Fruit fly (Drosophila melanogaster) whole organism, embryonic: ENCODE results near the gene CG32681.
A peak's percentile ranks its signal among the peaks of the same experiment; 100 is the strongest.

Source experiments
- Atf3 ChIP-seq: fragments of 200-800 bp; sonication (Bioruptor generic); optimal IDR thresholded peaks from 3 replicates; lab custom pipeline; 2016; ENCODE audit warnings: missing biosample characterization, missing genetic modification characterization
- Bgb ChIP-seq: fragments of 200-800 bp; sonication (Bioruptor generic); IDR thresholded peaks from 2 replicates; pipeline ENCODE4 v1.3.6; 2022; ENCODE audit warnings: missing biosample characterization, missing genetic modification characterization; ENCODE audit not compliant: partially characterized antibody
- Bteb2 ChIP-seq: fragments of 200-800 bp; sonication (Bioruptor generic); optimal IDR thresholded peaks from 2 replicates; lab custom pipeline; 2016; ENCODE audit warnings: missing biosample characterization, missing genetic modification characterization
- CG10321 ChIP-seq: fragments of 200-800 bp; sonication (Bioruptor generic); IDR thresholded peaks from 2 replicates; pipeline ENCODE4 v1.3.6; 2022; ENCODE audit warnings: missing biosample characterization, missing genetic modification characterization
- CG10366 ChIP-seq: fragments of 200-800 bp; sonication (Bioruptor generic); IDR thresholded peaks from 2 replicates; pipeline ENCODE4 v1.3.6; 2022; ENCODE audit warnings: missing biosample characterization, missing genetic modification characterization
- CG12942 ChIP-seq: fragments of 200-800 bp; sonication (Bioruptor generic); optimal IDR thresholded peaks from 3 replicates; lab custom pipeline; 2016; ENCODE audit warnings: missing biosample characterization, missing genetic modification characterization
- CG13296 ChIP-seq: fragments of 200-800 bp; sonication (Bioruptor generic); optimal IDR thresholded peaks from 3 replicates; lab custom pipeline; 2018; ENCODE audit warnings: missing biosample characterization, mild to moderate bottlenecking, missing genetic modification characterization
- CG15011 ChIP-seq: fragments of 200-800 bp; sonication (Bioruptor generic); optimal IDR thresholded peaks from 3 replicates; lab custom pipeline; 2018; ENCODE audit warnings: missing biosample characterization, mild to moderate bottlenecking, missing genetic modification characterization
- CG1529 ChIP-seq: fragments of 200-800 bp; sonication (Bioruptor generic); optimal IDR thresholded peaks from 3 replicates; lab custom pipeline; 2018; ENCODE audit warnings: missing biosample characterization, missing genetic modification characterization
- CG17612 ChIP-seq: fragments of 200-800 bp; sonication (Bioruptor generic); IDR thresholded peaks from 2 replicates; pipeline ENCODE4 v1.3.6; 2022; ENCODE audit warnings: missing biosample characterization, missing genetic modification characterization
- CG2116 ChIP-seq: fragments of 200-800 bp; sonication (Bioruptor generic); optimal IDR thresholded peaks from 3 replicates; lab custom pipeline; 2018; ENCODE audit warnings: missing biosample characterization, mild to moderate bottlenecking, missing genetic modification characterization
- CG31388 ChIP-seq: fragments of 200-800 bp; sonication (Bioruptor generic); optimal IDR thresholded peaks from 2 replicates; lab custom pipeline; 2016; ENCODE audit warnings: missing biosample characterization, missing genetic modification characterization
- CG33213 ChIP-seq: fragments of 200-800 bp; sonication (Bioruptor generic); optimal IDR thresholded peaks from 3 replicates; lab custom pipeline; 2016; ENCODE audit warnings: missing biosample characterization, missing genetic modification characterization
- CG34376 ChIP-seq: fragments of 200-800 bp; sonication (Bioruptor generic); optimal IDR thresholded peaks from 2 replicates; lab custom pipeline; 2018; ENCODE audit warnings: missing biosample characterization, mild to moderate bottlenecking, missing genetic modification characterization
- CG4617 ChIP-seq: fragments of 200-800 bp; sonication (Bioruptor generic); optimal IDR thresholded peaks from 3 replicates; lab custom pipeline; 2016; ENCODE audit warnings: missing biosample characterization, missing genetic modification characterization, borderline replicate concordance
- CG5180 ChIP-seq: fragments of 200-800 bp; sonication (Bioruptor generic); optimal IDR thresholded peaks from 3 replicates; lab custom pipeline; 2017; ENCODE audit warnings: missing biosample characterization, missing genetic modification characterization, mild to moderate bottlenecking, moderate library complexity, missing genetic modification reagents
- CG6791 ChIP-seq: fragments of 200-800 bp; sonication (Bioruptor generic); IDR thresholded peaks from 3 replicates; pipeline ENCODE4 v1.3.6; 2022; ENCODE audit warnings: missing biosample characterization, missing genetic modification characterization; ENCODE audit not compliant: partially characterized antibody
- CG7987 ChIP-seq: fragments of 200-800 bp; sonication (Bioruptor generic); optimal IDR thresholded peaks from 2 replicates; lab custom pipeline; 2018; ENCODE audit warnings: missing biosample characterization, mild to moderate bottlenecking, missing genetic modification characterization, moderate library complexity
- CG9437 ChIP-seq: fragments of 200-800 bp; sonication (Bioruptor generic); optimal IDR thresholded peaks from 2 replicates; lab custom pipeline; 2018; ENCODE audit warnings: missing biosample characterization, mild to moderate bottlenecking, missing genetic modification characterization
- CG9609 ChIP-seq: fragments of 200-800 bp; sonication (Bioruptor generic); optimal IDR thresholded peaks from 3 replicates; lab custom pipeline; 2016; ENCODE audit warnings: missing biosample characterization, missing genetic modification characterization
- CHES-1-like ChIP-seq: fragments of 200-800 bp; sonication (Bioruptor generic); optimal IDR thresholded peaks from 2 replicates; lab custom pipeline; 2016; ENCODE audit warnings: missing biosample characterization, missing genetic modification characterization
- Camta ChIP-seq: fragments of 200-800 bp; sonication (Bioruptor generic); optimal IDR thresholded peaks from 2 replicates; lab custom pipeline; 2016; ENCODE audit warnings: missing biosample characterization, missing genetic modification characterization
- Chrac-16 ChIP-seq: fragments of 200-800 bp; sonication (Bioruptor generic); optimal IDR thresholded peaks from 3 replicates; lab custom pipeline; 2016; ENCODE audit warnings: missing biosample characterization, missing genetic modification characterization
- Elba2 ChIP-seq: fragments of 200-800 bp; sonication (Bioruptor generic); optimal IDR thresholded peaks from 3 replicates; lab custom pipeline; 2016; ENCODE audit warnings: missing biosample characterization, missing genetic modification characterization
- Fer1 ChIP-seq: fragments of 200-800 bp; sonication (Bioruptor generic); optimal IDR thresholded peaks from 2 replicates; lab custom pipeline; 2017; ENCODE audit warnings: missing biosample characterization, mild to moderate bottlenecking, missing genetic modification characterization
- Lim3 ChIP-seq: fragments of 200-800 bp; sonication (Bioruptor generic); IDR thresholded peaks from 2 replicates; pipeline ENCODE4 v1.3.6; 2022; ENCODE audit warnings: missing biosample characterization, missing genetic modification characterization
- Myb ChIP-seq: fragments of 200-800 bp; sonication (Bioruptor generic); optimal IDR thresholded peaks from 2 replicates; lab custom pipeline; 2016; ENCODE audit warnings: missing biosample characterization, missing genetic modification characterization
- Oaz ChIP-seq: fragments of 200-800 bp; sonication (Bioruptor generic); IDR thresholded peaks from 2 replicates; pipeline ENCODE4 v1.3.6; 2022; ENCODE audit warnings: missing biosample characterization, missing genetic modification characterization
- Poxn ChIP-seq: fragments of 200-800 bp; sonication (Bioruptor generic); IDR thresholded peaks from 2 replicates; pipeline ENCODE4 v1.3.6; 2022; ENCODE audit warnings: missing biosample characterization, missing genetic modification characterization
- Six4 ChIP-seq: fragments of 200-800 bp; sonication (Bioruptor generic); optimal IDR thresholded peaks from 2 replicates; lab custom pipeline; 2016; ENCODE audit warnings: missing biosample characterization, missing genetic modification characterization
- Usf ChIP-seq: fragments of 200-800 bp; sonication (Bioruptor generic); optimal IDR thresholded peaks from 2 replicates; lab custom pipeline; 2017; ENCODE audit warnings: missing genotype, missing biosample characterization, missing genetic modification characterization
- br ChIP-seq: fragments of >200 bp; optimal IDR thresholded peaks from 2 replicates; lab custom pipeline; 2017
- cato ChIP-seq: fragments of 200-800 bp; sonication (Bioruptor generic); optimal IDR thresholded peaks from 2 replicates; lab custom pipeline; 2016; ENCODE audit warnings: missing biosample characterization, missing genetic modification characterization, borderline replicate concordance
- chm ChIP-seq: fragments of 200-800 bp; sonication (Bioruptor generic); IDR thresholded peaks from 2 replicates; pipeline ENCODE4 v1.3.6; 2022; ENCODE audit warnings: missing biosample characterization, missing genetic modification characterization
- croc ChIP-seq: fragments of 200-800 bp; sonication (Bioruptor generic); conservative IDR thresholded peaks from 3 replicates; pipeline ENCODE4 v1.3.6; 2022; ENCODE audit warnings: missing biosample characterization, missing genetic modification characterization
- crol ChIP-seq: fragments of 200-800 bp; sonication (Bioruptor generic); IDR thresholded peaks from 2 replicates; pipeline ENCODE4 v1.3.6; 2022; ENCODE audit warnings: missing biosample characterization, missing genetic modification characterization
- danr ChIP-seq: fragments of 200-800 bp; sonication (Bioruptor generic); IDR thresholded peaks from 2 replicates; pipeline ENCODE4 v1.3.6; 2022; ENCODE audit warnings: missing biosample characterization, missing genetic modification characterization
- dysf ChIP-seq: fragments of 200-800 bp; sonication (Bioruptor generic); IDR thresholded peaks from 3 replicates; pipeline ENCODE4 v1.3.6; 2022; ENCODE audit warnings: missing biosample characterization, missing genetic modification characterization
- fd96Cb ChIP-seq: fragments of 200-800 bp; sonication (Bioruptor generic); optimal IDR thresholded peaks from 2 replicates; lab custom pipeline; 2018; ENCODE audit warnings: missing biosample characterization, mild to moderate bottlenecking, missing genetic modification characterization, moderate library complexity
- gem ChIP-seq: fragments of 200-800 bp; sonication (Bioruptor generic); optimal IDR thresholded peaks from 2 replicates; lab custom pipeline; 2019; ENCODE audit warnings: missing biosample characterization, mild to moderate bottlenecking, missing genetic modification characterization, moderate library complexity
- gsb ChIP-seq: fragments of 200-800 bp; sonication (Bioruptor generic); IDR thresholded peaks from 2 replicates; pipeline ENCODE4 v1.3.6; 2022; ENCODE audit warnings: missing biosample characterization, missing genetic modification characterization
- gt ChIP-seq: fragments of 200-800 bp; sonication (Bioruptor generic); IDR thresholded peaks from 2 replicates; pipeline ENCODE4 v1.3.6; 2022; ENCODE audit warnings: missing biosample characterization, missing genetic modification characterization
- ind ChIP-seq: fragments of 200-800 bp; sonication (Bioruptor generic); optimal IDR thresholded peaks from 3 replicates; lab custom pipeline; 2016; ENCODE audit warnings: missing biosample characterization, missing genetic modification characterization
- inv ChIP-seq: fragments of 200-800 bp; sonication (Bioruptor generic); IDR thresholded peaks from 2 replicates; pipeline ENCODE4 v1.3.6; 2022; ENCODE audit warnings: missing biosample characterization, missing genetic modification characterization; ENCODE audit not compliant: partially characterized antibody
- jumu ChIP-seq: fragments of 200-800 bp; sonication (Bioruptor generic); optimal IDR thresholded peaks from 3 replicates; lab custom pipeline; 2016; ENCODE audit warnings: missing biosample characterization, missing genetic modification characterization
- nau ChIP-seq: fragments of 200-800 bp; sonication (Bioruptor generic); optimal IDR thresholded peaks from 3 replicates; lab custom pipeline; 2017; ENCODE audit warnings: missing biosample characterization, mild to moderate bottlenecking, missing genetic modification characterization, missing genetic modification reagents
- sens ChIP-seq: fragments of 200-800 bp; sonication (Bioruptor generic); peaks from one replicate; lab custom pipeline; 2016; ENCODE audit warnings: missing biosample characterization, missing genetic modification characterization
- sim ChIP-seq: fragments of 200-800 bp; sonication (Bioruptor generic); IDR thresholded peaks from 2 replicates; pipeline ENCODE4 v1.3.6; 2022; ENCODE audit warnings: missing biosample characterization, missing genetic modification characterization
- sisA ChIP-seq: fragments of 200-800 bp; sonication (Bioruptor generic); IDR thresholded peaks from 2 replicates; pipeline ENCODE4 v1.3.6; 2022; ENCODE audit warnings: missing biosample characterization, missing genetic modification characterization
- sna ChIP-seq: fragments of 200-800 bp; sonication (Bioruptor generic); IDR thresholded peaks from 2 replicates; pipeline ENCODE4 v1.3.6; 2022; ENCODE audit warnings: missing biosample characterization, missing genetic modification characterization; ENCODE audit not compliant: partially characterized antibody
- toy ChIP-seq: fragments of 200-800 bp; sonication (Bioruptor generic); IDR thresholded peaks from 2 replicates; pipeline ENCODE4 v1.3.6; 2022; ENCODE audit warnings: missing biosample characterization, missing genetic modification characterization
- z ChIP-seq: fragments of 200-800 bp; sonication (Bioruptor generic); IDR thresholded peaks from 3 replicates; pipeline ENCODE4 v1.3.6; 2022; ENCODE audit warnings: missing biosample characterization, missing genetic modification characterization
- zfh2 ChIP-seq: fragments of 200-800 bp; sonication (Bioruptor generic); optimal IDR thresholded peaks from 2 replicates; lab custom pipeline; 2016; ENCODE audit warnings: missing biosample characterization, missing genetic modification characterization

CG32681 gene

DNA sequence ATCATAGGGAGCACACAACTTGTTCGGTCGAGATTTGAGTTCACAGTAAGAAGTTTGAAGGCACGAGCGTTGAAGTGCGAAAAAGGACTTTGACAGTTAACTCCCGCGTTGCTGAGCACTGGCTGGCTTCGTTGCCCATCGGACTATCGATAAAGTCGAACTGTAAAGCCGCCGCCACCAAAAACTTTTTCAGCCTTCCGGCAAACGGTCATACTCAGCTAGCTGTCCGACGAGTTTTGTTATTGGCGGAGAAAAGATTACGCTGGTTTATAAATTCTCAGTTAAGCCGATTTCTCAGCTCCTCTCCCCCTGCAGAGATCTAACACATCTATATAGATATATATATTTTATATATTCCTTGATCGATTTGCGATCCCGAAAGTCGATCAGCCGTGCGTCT lies 4.6 kb upstream of the CG32681 start, which contains the start of the genes Psf3 and flw (continued):
- TF ChIP-seq Six4 (no peak), CHES-1-like (GFP tag; lab: Kevin White, UChicago) (no peak), CG10366 (GFP tag; lab: Robert Waterston, UW) (no peak), fd96Cb (no peak), Camta (GFP tag; lab: Kevin White, UChicago) (no peak), ind (GFP tag; lab: Kevin White, UChicago) (no peak), CG2116 (GFP tag; lab: Kevin White, UChicago) (peak; percentile 32), CG31388 (GFP tag; lab: Kevin White, UChicago) (no peak), Fer1 (GFP tag; lab: Kevin White, UChicago) (peak; percentile 16), Bteb2 (GFP tag; lab: Kevin White, UChicago) (no peak), CG13296 (GFP tag; lab: Kevin White, UChicago) (peak; percentile 9), inv (peak; percentile 55; the same call in 1 of the 2 replicates), sim (GFP tag; lab: Robert Waterston, UW) (no peak), Poxn (GFP tag; lab: Robert Waterston, UW) (no peak), CG4617 (GFP tag; lab: Kevin White, UChicago) (no peak), Lim3 (GFP tag; lab: Robert Waterston, UW) (no peak), gt (GFP tag; lab: Robert Waterston, UW) (no peak), CG33213 (GFP tag; lab: Kevin White, UChicago) (no peak), Bgb (peak; percentile 80), CG34376 (no peak), br (lab: Kevin White, UChicago) (no peak), sisA (no peak), CG7987 (GFP tag; lab: Kevin White, UChicago) (no peak), Chrac-16 (GFP tag; lab: Kevin White, UChicago) (no peak), CG9437 (GFP tag; lab: Kevin White, UChicago) (no peak), crol (GFP tag; lab: Robert Waterston, UW) (no peak), z (GFP tag; lab: Robert Waterston, UW) (no peak), cato (no peak), CG9609 (GFP tag; lab: Kevin White, UChicago) (no peak), Usf (GFP tag; lab: Kevin White, UChicago) (no peak), jumu (no peak), sna (no peak), toy (no peak), CG17612 (GFP tag; lab: Robert Waterston, UW) (no peak), chm (GFP tag; lab: Robert Waterston, UW) (no peak; the same call in 1 of the 2 replicates), CG12942 (GFP tag; lab: Kevin White, UChicago) (no peak), zfh2 (GFP tag; lab: Kevin White, UChicago) (peak; percentile 32), Elba2 (GFP tag; lab: Kevin White, UChicago) (no peak), CG15011 (GFP tag; lab: Kevin White, UChicago) (no peak), Atf3 (GFP tag; lab: Kevin White, UChicago) (no peak), CG5180 (GFP tag; lab: Kevin White, UChicago) (no peak), CG6791 (peak; percentile 69), sens (GFP tag; lab: Kevin White, UChicago) (peak; percentile 84), gem (no peak), nau (no peak), Oaz (GFP tag; lab: Robert Waterston, UW) (no peak), dysf (GFP tag; lab: Robert Waterston, UW) (no peak), Myb (GFP tag; lab: Kevin White, UChicago) (peak; percentile 89), croc (GFP tag; lab: Robert Waterston, UW) (no peak), gsb (GFP tag; lab: Robert Waterston, UW) (no peak), CG1529 (GFP tag; lab: Kevin White, UChicago) (no peak), danr (GFP tag; lab: Robert Waterston, UW) (no peak), CG10321 (GFP tag; lab: Robert Waterston, UW) (no peak)
